Worm (Caenorhabditis elegans): Measurements from ENCODE around the gene ent-4.

ce11 chrIV:13703828-13704425 lies 22.8 kb upstream of the ent-4 start, which contains the start of gene tlp-1:
- TF ChIP-seq cog-1 (tag; optimal IDR thresholded peaks at IDR 0.05), result peak; percentile 17
- TF ChIP-seq T22C8.4 (GFP tag; IDR thresholded peaks at IDR 0.05), result no peak

All from whole organism, midembryonic.